Worm (Caenorhabditis elegans): ENCODE data around the gene F35C11.4.

DNA sequence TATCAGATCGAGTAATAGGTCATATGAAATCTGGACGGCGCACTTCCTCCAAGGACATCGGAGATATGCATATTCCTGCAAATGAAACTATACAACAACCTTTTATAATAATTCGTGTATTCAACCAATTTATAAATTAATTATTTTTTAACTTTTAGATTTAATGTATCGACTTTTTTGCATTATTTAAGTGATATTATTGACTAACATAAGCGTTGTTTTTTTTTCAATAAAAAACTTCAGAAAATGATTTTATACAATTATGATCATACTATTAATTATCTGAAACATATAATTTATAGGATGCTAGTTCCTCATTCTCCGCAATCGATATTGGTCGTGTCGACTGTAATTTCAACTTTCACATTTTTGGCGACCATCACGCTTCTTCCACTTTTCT, 44.8 kb upstream of the F35C11.4 start, which contains the start of gene col-76:
- TF ChIP-seq ceh-9 (tag; optimal IDR thresholded peaks at IDR 0.05) (no peak), pqm-1 (tag; optimal IDR thresholded peaks at IDR 0.05) (no peak), tbx-7 (tag; optimal IDR thresholded peaks at IDR 0.05) (no peak), F13H6.1 (tag; optimal IDR thresholded peaks at IDR 0.05) (no peak)

All from whole organism, late embryonic.